Worm (Caenorhabditis elegans): ENCODE data around the gene ttr-40.
"Not testable (repeated sequence)": the region's sequence is repeated elsewhere in the genome, so short reads cannot be mapped to it uniquely, and the experiment has no call there.

Gene ttr-40

ce11 chrV:9379808-9380207, 24.5 kb upstream of the ttr-40 start, which contains the start of gene E02C12.11:
Gene E02C12.11 (minus strand): TSS chrV:9379908.
- not testable (repeated sequence) for TF ChIP-seq ceh-31, ceh-9, nhr-232 (tag; optimal IDR thresholded peaks at IDR 0.05)

- TF ChIP-seq ceh-24 (tag; optimal IDR thresholded peaks at IDR 0.05), result no peak
- no peak for TF ChIP-seq ceh-2 (tag; optimal IDR thresholded peaks at IDR 0.05)
- no peak for TF ChIP-seq nhr-11 (tag; optimal IDR thresholded peaks at IDR 0.05)
- no peak for TF ChIP-seq unc-86 (tag; optimal IDR thresholded peaks at IDR 0.05)
- no peak for TF ChIP-seq dmd-4 (tag; optimal IDR thresholded peaks at IDR 0.05; ENCODE audit: borderline replicate concordance)
- TF ChIP-seq unc-55 (GFP tag; optimal IDR thresholded peaks at IDR 0.05), result no peak
- TF ChIP-seq sox-4 (tag; optimal IDR thresholded peaks at IDR 0.05), result no peak
- no peak for TF ChIP-seq pqm-1 (tag; optimal IDR thresholded peaks at IDR 0.05)
- TF ChIP-seq hlh-15 (tag; optimal IDR thresholded peaks at IDR 0.05), result no peak
- TF ChIP-seq nhr-232 (tag; optimal IDR thresholded peaks at IDR 0.05), result no peak
- no peak for TF ChIP-seq ama-1 (optimal IDR thresholded peaks at IDR 0.05)
- TF ChIP-seq dve-1 (tag; optimal IDR thresholded peaks at IDR 0.05), result no peak
- no peak for TF ChIP-seq pha-2 (tag; optimal IDR thresholded peaks at IDR 0.05)
- TF ChIP-seq K02D7.2 (tag; optimal IDR thresholded peaks at IDR 0.05), result no peak
- no peak for TF ChIP-seq unc-42 (tag; optimal IDR thresholded peaks at IDR 0.05)
- no peak for TF ChIP-seq ceh-14 (tag; optimal IDR thresholded peaks at IDR 0.05)
- TF ChIP-seq Y22D7AL.16 (tag; optimal IDR thresholded peaks at IDR 0.05), result no peak
- TF ChIP-seq sox-2 (GFP tag; IDR thresholded peaks at IDR 0.05), result no peak
- TF ChIP-seq ceh-48 (tag; optimal IDR thresholded peaks at IDR 0.05), result no peak
- no peak for TF ChIP-seq ceh-34 (tag; optimal IDR thresholded peaks at IDR 0.05)
These were observed 23.1 kb upstream of the ttr-40 start, which contains the start of gene E02C12.10 for ce11 chrV:9378335-9378734. Gene E02C12.10 (minus strand): TSS chrV:9378409.

- no peak for TF ChIP-seq eyg-1 (tag; optimal IDR thresholded peaks at IDR 0.05)
- TF ChIP-seq ets-4 (tag; optimal IDR thresholded peaks at IDR 0.05), result no peak
- no peak for TF ChIP-seq fkh-6 (tag; optimal IDR thresholded peaks at IDR 0.05)
- no peak for TF ChIP-seq Y22D7AL.16 (tag; optimal IDR thresholded peaks at IDR 0.05)
- TF ChIP-seq syd-9 (tag; optimal IDR thresholded peaks at IDR 0.05), result no peak
- TF ChIP-seq ref-2 (tag; optimal IDR thresholded peaks at IDR 0.05), result no peak
- no peak for TF ChIP-seq fkh-10 (GFP tag; optimal IDR thresholded peaks at IDR 0.05)
- no peak for TF ChIP-seq lin-11 (tag; optimal IDR thresholded peaks at IDR 0.05)
- no peak for TF ChIP-seq hlh-13 (GFP tag; optimal IDR thresholded peaks at IDR 0.05)
- no peak for TF ChIP-seq dve-1 (tag; optimal IDR thresholded peaks at IDR 0.05)
These were observed 21.1 kb upstream of the ttr-40 start, which contains the start of gene E02C12.19 for ce11 chrV:9376417-9376816. Gene E02C12.19 (minus strand): TSS chrV:9376517.

ce11 chrV:9375378-9375777, 20.1 kb upstream of the ttr-40 start, which contains the start of gene E02C12.9:
Gene E02C12.9 (minus strand): TSS chrV:9375478.
- TF ChIP-seq syd-9 (tag; optimal IDR thresholded peaks at IDR 0.05) (no peak), tbx-7 (tag; optimal IDR thresholded peaks at IDR 0.05) (no peak), ceh-18 (tag; optimal IDR thresholded peaks at IDR 0.05) (no peak), Y22D7AL.16 (tag; optimal IDR thresholded peaks at IDR 0.05) (no peak), elt-4 (tag; optimal IDR thresholded peaks at IDR 0.05) (no peak), pha-4 (tag; optimal IDR thresholded peaks at IDR 0.05) (no peak), ceh-30 (tag; optimal IDR thresholded peaks at IDR 0.05) (no peak), madf-2 (tag; optimal IDR thresholded peaks at IDR 0.05) (no peak), ceh-22 (tag; optimal IDR thresholded peaks at IDR 0.05) (no peak), odd-2 (tag; optimal IDR thresholded peaks at IDR 0.05) (no peak), ama-1 (optimal IDR thresholded peaks at IDR 0.05) (no peak), rnt-1 (tag; optimal IDR thresholded peaks at IDR 0.05) (no peak)
